Worm (Caenorhabditis elegans) whole organism, young adult: ENCODE measurements around the gene Y55H10A.2.
A peak's percentile ranks its signal among the peaks of the same experiment; 100 is the strongest.

Source experiments
- B0035.1 ChIP-seq: sonication (generic microtip); optimal IDR thresholded peaks from 2 replicates; lab custom pipeline; 2016; ENCODE audit warnings: missing genetic modification characterization, mild to moderate bottlenecking, missing compliant biosample characterization, missing genotype, missing genetic modification reagents
- B0336.3 ChIP-seq: fragments of 200-800 bp; sonication (Bioruptor generic); IDR thresholded peaks from 2 replicates; pipeline ENCODE4 v1.3.6; 2022; ENCODE audit warnings: missing genetic modification characterization, missing compliant biosample characterization
- C17E4.6 ChIP-seq: fragments of 200-800 bp; sonication (Bioruptor generic); IDR thresholded peaks from 2 replicates; pipeline ENCODE4 v1.3.6; 2022; ENCODE audit warnings: missing genetic modification reagents, missing genetic modification characterization, missing compliant biosample characterization
- D2030.7 ChIP-seq: fragments of 200-800 bp; sonication (Bioruptor generic); IDR thresholded peaks from 2 replicates; pipeline ENCODE4 v1.3.6; 2022; ENCODE audit warnings: missing genetic modification reagents, missing genetic modification characterization, missing compliant biosample characterization
- F10E7.11 ChIP-seq: sonication (generic microtip); optimal IDR thresholded peaks from 2 replicates; lab custom pipeline; 2017; ENCODE audit warnings: mild to moderate bottlenecking, missing genetic modification characterization, moderate library complexity, missing compliant biosample characterization
- F37B4.10 ChIP-seq: fragments of 200-800 bp; sonication (Bioruptor generic); IDR thresholded peaks from 2 replicates; pipeline ENCODE4 v1.3.6; 2022; ENCODE audit warnings: missing genetic modification characterization, missing compliant biosample characterization
- F39B2.1 ChIP-seq: fragments of 200-800 bp; sonication (Bioruptor generic); IDR thresholded peaks from 2 replicates; pipeline ENCODE4 v1.3.6; 2022; ENCODE audit warnings: missing genetic modification reagents, missing genetic modification characterization, missing compliant biosample characterization
- F49E8.2 ChIP-seq: sonication (generic microtip); optimal IDR thresholded peaks from 3 replicates; lab custom pipeline; 2017; ENCODE audit warnings: missing genetic modification characterization, mild to moderate bottlenecking, missing compliant biosample characterization, antibody characterized with exemption, moderate library complexity; ENCODE audit not compliant: insufficient read depth
- F55B11.4 ChIP-seq: sonication (generic microtip); optimal IDR thresholded peaks from 2 replicates; lab custom pipeline; 2016; ENCODE audit warnings: missing compliant biosample characterization, missing genetic modification characterization, borderline replicate concordance; ENCODE audit not compliant: insufficient read depth
- Y53G8AR.9 ChIP-seq: fragments of 200-800 bp; sonication (Bioruptor generic); conservative IDR thresholded peaks from 2 replicates; pipeline ENCODE4 v1.3.6; 2022; ENCODE audit warnings: missing genetic modification reagents, missing genetic modification characterization, missing compliant biosample characterization
- Y95B8A.8 ChIP-seq: fragments of 200-800 bp; sonication (Bioruptor generic); IDR thresholded peaks from 2 replicates; pipeline ENCODE4 v1.3.6; 2022; ENCODE audit warnings: missing genetic modification reagents, missing genetic modification characterization, missing compliant biosample characterization
- ama-1 ChIP-seq, 3 experiments: fragments of 150-350 bp in 1 of 3; sonication (generic microtip) in 2 of 3; optimal IDR thresholded peaks; 2 replicates each; lab custom pipeline; 2014 to 2018; ENCODE audit warnings: missing biosample characterization in 2 of 3, missing genetic modification characterization in 2 of 3, missing genetic modification reagents in 2 of 3
- aptf-3 ChIP-seq: fragments of 200-800 bp; sonication (Bioruptor generic); IDR thresholded peaks from 2 replicates; pipeline ENCODE4 v1.3.6; 2022; ENCODE audit warnings: missing genetic modification characterization, missing compliant biosample characterization
- atf-7 ChIP-seq: sonication (generic microtip); optimal IDR thresholded peaks from 2 replicates; lab custom pipeline; 2017; ENCODE audit warnings: mild to moderate bottlenecking, missing genetic modification characterization, missing compliant biosample characterization
- bed-1 ChIP-seq: fragments of 200-800 bp; sonication (Bioruptor generic); IDR thresholded peaks from 2 replicates; pipeline ENCODE4 v1.3.6; 2022; ENCODE audit warnings: missing genetic modification reagents, missing genetic modification characterization, missing compliant biosample characterization
- ccch-3 ChIP-seq: fragments of 200-800 bp; sonication (Bioruptor generic); optimal IDR thresholded peaks from 2 replicates; lab custom pipeline; 2018; ENCODE audit warnings: mild to moderate bottlenecking, missing genetic modification characterization, missing compliant biosample characterization
- ceh-40 ChIP-seq: fragments of 200-800 bp; sonication (Bioruptor generic); IDR thresholded peaks from 2 replicates; pipeline ENCODE4 v1.3.6; 2022; ENCODE audit warnings: missing genetic modification characterization, missing compliant biosample characterization
- ceh-58 ChIP-seq: fragments of 200-800 bp; sonication (Bioruptor generic); IDR thresholded peaks from 2 replicates; pipeline ENCODE4 v1.3.6; 2022; ENCODE audit warnings: missing genetic modification characterization, missing compliant biosample characterization
- dpl-1 ChIP-seq: fragments of 150-350 bp; optimal IDR thresholded peaks from 2 replicates; lab custom pipeline; 2014; ENCODE audit warnings: missing biosample characterization, missing genetic modification reagents, missing genetic modification characterization
- egl-44 ChIP-seq: fragments of 200-800 bp; sonication (Bioruptor generic); IDR thresholded peaks from 2 replicates; pipeline ENCODE4 v1.3.6; 2022; ENCODE audit warnings: missing genetic modification reagents, missing genetic modification characterization, missing compliant biosample characterization
- ekl-4 ChIP-seq: fragments of 200-800 bp; sonication (Bioruptor generic); IDR thresholded peaks from 2 replicates; pipeline ENCODE4 v1.3.6; 2022; ENCODE audit warnings: missing genetic modification reagents, missing genetic modification characterization, missing compliant biosample characterization
- ets-4 ChIP-seq: fragments of 200-800 bp; sonication (Bioruptor generic); optimal IDR thresholded peaks from 2 replicates; lab custom pipeline; 2018; ENCODE audit warnings: mild to moderate bottlenecking, missing genetic modification characterization, missing compliant biosample characterization
- gei-17 ChIP-seq: fragments of 200-800 bp; sonication (Bioruptor generic); optimal IDR thresholded peaks from 2 replicates; lab custom pipeline; 2018; ENCODE audit warnings: mild to moderate bottlenecking, missing genetic modification characterization, missing compliant biosample characterization
- hlh-26 ChIP-seq: fragments of 200-800 bp; sonication (Bioruptor generic); conservative IDR thresholded peaks from 2 replicates; pipeline ENCODE4 v1.3.6; 2022; ENCODE audit warnings: missing genetic modification reagents, missing genetic modification characterization, missing compliant biosample characterization
- hsf-1 ChIP-seq: fragments of 200-800 bp; sonication (Bioruptor generic); IDR thresholded peaks from 2 replicates; pipeline ENCODE4 v1.3.6; 2022; ENCODE audit warnings: missing genetic modification reagents, missing genetic modification characterization, missing compliant biosample characterization
- let-526 ChIP-seq: fragments of 200-800 bp; sonication (Bioruptor generic); IDR thresholded peaks from 2 replicates; pipeline ENCODE4 v1.3.6; 2022; ENCODE audit warnings: missing genetic modification reagents, missing genetic modification characterization, missing compliant biosample characterization
- lin-26 ChIP-seq: fragments of 200-800 bp; sonication (Bioruptor generic); IDR thresholded peaks from 2 replicates; pipeline ENCODE4 v1.3.6; 2022; ENCODE audit warnings: missing genetic modification reagents, missing genetic modification characterization, missing compliant biosample characterization
- lsl-1 ChIP-seq: fragments of 200-800 bp; sonication (Bioruptor generic); optimal IDR thresholded peaks from 2 replicates; lab custom pipeline; 2018; ENCODE audit warnings: mild to moderate bottlenecking, missing genetic modification characterization, moderate library complexity, missing compliant biosample characterization
- madf-3 ChIP-seq: fragments of 200-800 bp; sonication (Bioruptor generic); IDR thresholded peaks from 2 replicates; pipeline ENCODE4 v1.3.6; 2022; ENCODE audit warnings: missing genetic modification reagents, missing genetic modification characterization, missing compliant biosample characterization
- madf-8 ChIP-seq: fragments of 200-800 bp; sonication (Bioruptor generic); conservative IDR thresholded peaks from 2 replicates; pipeline ENCODE4 v1.3.6; 2022; ENCODE audit warnings: missing genetic modification reagents, missing genetic modification characterization, missing compliant biosample characterization
- mxl-1 ChIP-seq: sonication (generic microtip); optimal IDR thresholded peaks from 2 replicates; lab custom pipeline; 2016; ENCODE audit warnings: missing genetic modification characterization, missing compliant biosample characterization
- nfya-1 ChIP-seq: sonication (generic microtip); optimal IDR thresholded peaks from 2 replicates; lab custom pipeline; 2017; ENCODE audit warnings: antibody characterized with exemption, missing compliant biosample characterization, missing genetic modification characterization, borderline replicate concordance; ENCODE audit not compliant: insufficient read depth
- nfya-2 ChIP-seq: fragments of 200-800 bp; sonication (Bioruptor generic); IDR thresholded peaks from 2 replicates; pipeline ENCODE4 v1.3.6; 2022; ENCODE audit warnings: missing genetic modification reagents, missing genetic modification characterization, missing compliant biosample characterization
- nhr-27 ChIP-seq: fragments of 200-800 bp; sonication (Bioruptor generic); optimal IDR thresholded peaks from 2 replicates; lab custom pipeline; 2018; ENCODE audit warnings: mild to moderate bottlenecking, missing genetic modification characterization, moderate library complexity, missing compliant biosample characterization
- pbrm-1 ChIP-seq: fragments of 200-800 bp; sonication (Bioruptor generic); IDR thresholded peaks from 2 replicates; pipeline ENCODE4 v1.3.6; 2022; ENCODE audit warnings: missing genetic modification reagents, missing genetic modification characterization, missing compliant biosample characterization
- pha-4 ChIP-seq: fragments of 150-350 bp; sonication (generic microtip); optimal IDR thresholded peaks from 2 replicates; lab custom pipeline; 2014; ENCODE audit warnings: missing biosample characterization, missing genetic modification reagents, missing genetic modification characterization
- rcor-1 ChIP-seq: fragments of 200-800 bp; sonication (Bioruptor generic); IDR thresholded peaks from 2 replicates; pipeline ENCODE4 v1.3.6; 2022; ENCODE audit warnings: missing genetic modification reagents, missing genetic modification characterization, missing compliant biosample characterization
- rec-8 ChIP-seq, 2 experiments: sonication (generic microtip); optimal IDR thresholded peaks; 2 replicates each; lab custom pipeline; 2016; ENCODE audit warnings: mild to moderate bottlenecking in 2 of 2, missing genetic modification characterization in 2 of 2, missing genetic modification reagents in 2 of 2, missing genotype in 2 of 2, missing biosample characterization in 1 of 2, missing compliant biosample characterization in 1 of 2, moderate library complexity in 1 of 2
- repo-1 ChIP-seq: sonication (generic microtip); optimal IDR thresholded peaks from 2 replicates; lab custom pipeline; 2017; ENCODE audit warnings: mild to moderate bottlenecking, missing genetic modification characterization, missing compliant biosample characterization
- sea-2 ChIP-seq: fragments of 200-800 bp; sonication (Bioruptor generic); IDR thresholded peaks from 2 replicates; pipeline ENCODE4 v1.3.6; 2022; ENCODE audit warnings: missing genetic modification characterization, missing compliant biosample characterization
- snpc-1.3 ChIP-seq: sonication (generic microtip); optimal IDR thresholded peaks from 2 replicates; lab custom pipeline; 2017; ENCODE audit warnings: missing genetic modification characterization, mild to moderate bottlenecking, missing compliant biosample characterization, antibody characterized with exemption, moderate library complexity, missing genotype, missing genetic modification reagents; ENCODE audit not compliant: insufficient read depth
- snpc-4 ChIP-seq, 5 experiments: fragments of 150-350 bp in 1 of 5; sonication (generic microtip) in 4 of 5; optimal IDR thresholded peaks; 2 replicates each; lab custom pipeline; 2014 to 2018; ENCODE audit warnings: missing genetic modification characterization in 5 of 5, missing biosample characterization in 3 of 5, antibody characterized with exemption in 2 of 5, mild to moderate bottlenecking in 2 of 5, missing compliant biosample characterization in 2 of 5, missing genotype in 2 of 5, moderate library complexity in 2 of 5, missing genetic modification reagents in 1 of 5
- tbp1 ChIP-seq: fragments of 200-800 bp; sonication (Bioruptor generic); optimal IDR thresholded peaks from 2 replicates; lab custom pipeline; 2018; ENCODE audit warnings: mild to moderate bottlenecking, missing genetic modification characterization, missing compliant biosample characterization
- tlf-1 ChIP-seq: fragments of 200-800 bp; sonication (Bioruptor generic); optimal IDR thresholded peaks from 2 replicates; lab custom pipeline; 2018; ENCODE audit warnings: mild to moderate bottlenecking, missing genetic modification characterization, missing compliant biosample characterization
- zim-3 ChIP-seq: sonication (generic microtip); optimal IDR thresholded peaks from 2 replicates; lab custom pipeline; 2017; ENCODE audit warnings: mild to moderate bottlenecking, missing genetic modification characterization, moderate library complexity, missing compliant biosample characterization
- ztf-22 ChIP-seq: fragments of 200-800 bp; sonication (Bioruptor generic); optimal IDR thresholded peaks from 2 replicates; lab custom pipeline; 2018; ENCODE audit warnings: mild to moderate bottlenecking, missing genetic modification characterization, moderate library complexity, missing compliant biosample characterization
- ztf-26 ChIP-seq: sonication (generic microtip); optimal IDR thresholded peaks from 2 replicates; lab custom pipeline; 2017; ENCODE audit warnings: missing genetic modification characterization, missing compliant biosample characterization

Y55H10A.2 gene

ce11 chrIV:3338176-3338575, 25.1 kb upstream of the Y55H10A.2 start:
- peak; percentile 47 for TF ChIP-seq ama-1 (optimal IDR thresholded peaks at IDR 0.05; lab: Kevin White, UChicago)
- TF ChIP-seq ama-1 (GFP tag; optimal IDR thresholded peaks at IDR 0.05; lab: Kevin White, UChicago) = no peak
- no peak for TF ChIP-seq F55B11.4 (tag; lab: Kevin White, UChicago)
- TF ChIP-seq mxl-1 (tag; lab: Kevin White, UChicago) = no peak
- no peak for TF ChIP-seq C17E4.6
- no peak for TF ChIP-seq zim-3 (tag; lab: Kevin White, UChicago)
- no peak for TF ChIP-seq ceh-40 (GFP tag; lab: Robert Waterston, UW)
- TF ChIP-seq ztf-26 (tag; lab: Kevin White, UChicago) = no peak
- no peak for TF ChIP-seq let-526 (GFP tag; lab: Robert Waterston, UW)
- no peak for TF ChIP-seq ztf-22
- no peak for TF ChIP-seq F37B4.10
- TF ChIP-seq sea-2 (GFP tag; lab: Robert Waterston, UW) = no peak
- TF ChIP-seq snpc-1.3 (tag; lab: Kevin White, UChicago) = no peak
- TF ChIP-seq ekl-4 = peak; percentile 72
- TF ChIP-seq dpl-1 (GFP tag; lab: Kevin White, UChicago) = no peak
- TF ChIP-seq snpc-4 (GFP tag; optimal IDR thresholded peaks at IDR 0.05; lab: Kevin White, UChicago) = no peak
- no peak for TF ChIP-seq snpc-4 (tag; optimal IDR thresholded peaks at IDR 0.05; lab: Kevin White, UChicago)
- no peak for TF ChIP-seq rec-8 (tag; optimal IDR thresholded peaks at IDR 0.05; lab: Kevin White, UChicago)
- no peak for TF ChIP-seq nhr-27
- TF ChIP-seq ceh-58 (GFP tag; lab: Robert Waterston, UW) = 0 out of 2 replicates have a peak, but pooled peaks have one; percentile 69
- TF ChIP-seq hlh-26 (GFP tag; lab: Robert Waterston, UW) = no peak
- TF ChIP-seq atf-7 (tag; lab: Kevin White, UChicago) = no peak
- peak; percentile 58; the same call in 1 of the 2 replicates for TF ChIP-seq lin-26 (GFP tag; lab: Robert Waterston, UW)
- TF ChIP-seq F49E8.2 (tag; lab: Kevin White, UChicago) = no peak
- TF ChIP-seq rcor-1 (GFP tag; lab: Robert Waterston, UW) = peak; percentile 65; the same call in 1 of the 2 replicates
- no peak for TF ChIP-seq nfya-2 (GFP tag; lab: Robert Waterston, UW)
- no peak for TF ChIP-seq nfya-1 (tag; lab: Kevin White, UChicago)
- peak; percentile 68; the same call in 1 of the 2 replicates for TF ChIP-seq F39B2.1 (GFP tag; lab: Robert Waterston, UW)
- peak; percentile 69; the same call in 1 of the 2 replicates for TF ChIP-seq egl-44
- TF ChIP-seq ets-4 = no peak
- no peak for TF ChIP-seq repo-1 (tag; lab: Kevin White, UChicago)
- peak; percentile 77; the same call in 1 of the 2 replicates for TF ChIP-seq B0336.3 (GFP tag; lab: Robert Waterston, UW)
- TF ChIP-seq D2030.7 (GFP tag; lab: Robert Waterston, UW) = peak; percentile 34; the same call in 1 of the 2 replicates
- peak; percentile 61 for TF ChIP-seq hsf-1 (GFP tag; lab: Robert Waterston, UW)
- TF ChIP-seq pbrm-1 (GFP tag; lab: Robert Waterston, UW) = peak; percentile 36; the same call in 1 of the 2 replicates
- peak; percentile 23 for TF ChIP-seq lsl-1
- no peak for TF ChIP-seq ccch-3 (GFP tag; lab: Kevin White, UChicago)
- 0 out of 2 replicates have a peak, but pooled peaks have one; percentile 65 for TF ChIP-seq bed-1 (GFP tag; lab: Robert Waterston, UW)
- TF ChIP-seq Y53G8AR.9 (GFP tag; lab: Robert Waterston, UW) = 0 out of 2 replicates have a peak, but pooled peaks have one; percentile 48
- TF ChIP-seq B0035.1 (tag; lab: Kevin White, UChicago) = no peak
- TF ChIP-seq aptf-3 (GFP tag; lab: Robert Waterston, UW) = 0 out of 2 replicates have a peak, but pooled peaks have one; percentile 67
- no peak for TF ChIP-seq F10E7.11 (tag; lab: Kevin White, UChicago)
- TF ChIP-seq tbp1 = peak; percentile 14
- no peak for TF ChIP-seq pha-4 (tag; lab: Kevin White, UChicago)
- no peak for TF ChIP-seq gei-17 (GFP tag; lab: Kevin White, UChicago)
- TF ChIP-seq Y95B8A.8 (GFP tag; lab: Robert Waterston, UW) = 0 out of 2 replicates have a peak, but pooled peaks have one; percentile 29
- peak; percentile 81 for TF ChIP-seq madf-3 (GFP tag; lab: Robert Waterston, UW)
- no peak for TF ChIP-seq tlf-1
- TF ChIP-seq madf-8 (GFP tag; lab: Robert Waterston, UW) = no peak
